Fruit fly (Drosophila melanogaster) whole organism, embryonic: Measurements from ENCODE around the gene sage.

Source experiments
- Antp ChIP-seq: fragments of 200-800 bp; sonication (Bioruptor generic); optimal IDR thresholded peaks from 3 replicates; lab custom pipeline; 2016; ENCODE audit warnings: missing biosample characterization, missing genetic modification characterization
- B-H1 ChIP-seq: fragments of 200-800 bp; sonication (Bioruptor generic); IDR thresholded peaks from 3 replicates; pipeline ENCODE4 v1.3.6; 2022; ENCODE audit warnings: missing biosample characterization, missing genetic modification characterization
- CG11504 ChIP-seq: fragments of 200-800 bp; sonication (Bioruptor generic); optimal IDR thresholded peaks from 3 replicates; lab custom pipeline; 2019; ENCODE audit warnings: missing biosample characterization, mild to moderate bottlenecking, missing genetic modification characterization, moderate library complexity
- CG15696 ChIP-seq: fragments of 200-800 bp; sonication (Bioruptor generic); optimal IDR thresholded peaks from 2 replicates; lab custom pipeline; 2019; ENCODE audit warnings: missing biosample characterization, mild to moderate bottlenecking, missing genetic modification characterization, moderate library complexity
- CG1647 ChIP-seq: fragments of 200-800 bp; sonication (Bioruptor generic); optimal IDR thresholded peaks from 3 replicates; lab custom pipeline; 2016; ENCODE audit warnings: missing biosample characterization, missing genetic modification characterization
- CG16813 ChIP-seq: fragments of 200-800 bp; sonication (Bioruptor generic); IDR thresholded peaks from 3 replicates; pipeline ENCODE4 v1.3.6; 2022; ENCODE audit warnings: missing biosample characterization, missing genetic modification characterization; ENCODE audit not compliant: partially characterized antibody
- CG16863 ChIP-seq: fragments of 200-800 bp; sonication (Bioruptor generic); optimal IDR thresholded peaks from 3 replicates; lab custom pipeline; 2016; ENCODE audit warnings: missing biosample characterization, missing genetic modification characterization
- CG17186 ChIP-seq: fragments of 200-800 bp; sonication (Bioruptor generic); optimal IDR thresholded peaks from 3 replicates; lab custom pipeline; 2017; ENCODE audit warnings: missing biosample characterization, missing genetic modification reagents, missing genetic modification characterization
- CG2116 ChIP-seq: fragments of 200-800 bp; sonication (Bioruptor generic); optimal IDR thresholded peaks from 3 replicates; lab custom pipeline; 2018; ENCODE audit warnings: missing biosample characterization, mild to moderate bottlenecking, missing genetic modification characterization
- CG2875 ChIP-seq: fragments of 200-800 bp; sonication (Bioruptor generic); optimal IDR thresholded peaks from 2 replicates; lab custom pipeline; 2017; ENCODE audit warnings: missing biosample characterization, mild to moderate bottlenecking, missing genetic modification characterization, missing genetic modification reagents
- CG2889 ChIP-seq: fragments of 200-800 bp; sonication (Bioruptor generic); IDR thresholded peaks from 3 replicates; pipeline ENCODE4 v1.3.6; 2022; ENCODE audit warnings: missing biosample characterization, missing genetic modification characterization
- CG32772 ChIP-seq: fragments of 200-800 bp; sonication (Bioruptor generic); IDR thresholded peaks from 2 replicates; pipeline ENCODE4 v1.3.6; 2022; ENCODE audit warnings: missing biosample characterization, missing genetic modification characterization
- CG4360 ChIP-seq: fragments of 200-800 bp; sonication (Bioruptor generic); IDR thresholded peaks from 2 replicates; pipeline ENCODE4 v1.3.6; 2022; ENCODE audit warnings: missing biosample characterization, missing genetic modification characterization
- CG6683 ChIP-seq: fragments of 200-800 bp; sonication (Bioruptor generic); optimal IDR thresholded peaks from 2 replicates; lab custom pipeline; 2017; ENCODE audit warnings: missing biosample characterization, mild to moderate bottlenecking, missing genetic modification characterization, missing genetic modification reagents
- CG7928 ChIP-seq: fragments of 200-800 bp; sonication (Bioruptor generic); optimal IDR thresholded peaks from 2 replicates; lab custom pipeline; 2017; ENCODE audit warnings: missing biosample characterization, mild to moderate bottlenecking, missing genetic modification characterization
- Chrac-16 ChIP-seq: fragments of 200-800 bp; sonication (Bioruptor generic); optimal IDR thresholded peaks from 3 replicates; lab custom pipeline; 2016; ENCODE audit warnings: missing biosample characterization, missing genetic modification characterization
- Dbx ChIP-seq: fragments of 200-800 bp; sonication (Bioruptor generic); IDR thresholded peaks from 3 replicates; pipeline ENCODE4 v1.3.6; 2022; ENCODE audit warnings: missing biosample characterization, missing genetic modification characterization
- Dll ChIP-seq: fragments of 200-800 bp; sonication (Bioruptor generic); IDR thresholded peaks from 4 replicates; pipeline ENCODE4 v1.3.6; 2022; ENCODE audit warnings: missing biosample characterization, missing genetic modification characterization; ENCODE audit not compliant: partially characterized antibody
- Doc2 ChIP-seq: fragments of 200-800 bp; sonication (Bioruptor generic); IDR thresholded peaks from 2 replicates; pipeline ENCODE4 v1.3.6; 2022; ENCODE audit warnings: missing biosample characterization, missing genetic modification characterization
- Fer3 ChIP-seq: fragments of 200-800 bp; sonication (Bioruptor generic); optimal IDR thresholded peaks from 2 replicates; lab custom pipeline; 2018; ENCODE audit warnings: missing biosample characterization, mild to moderate bottlenecking, missing genetic modification characterization, moderate library complexity
- GATAe ChIP-seq: fragments of 200-800 bp; sonication (Bioruptor generic); conservative IDR thresholded peaks from 2 replicates; pipeline ENCODE4 v1.3.6; 2022; ENCODE audit warnings: missing biosample characterization, missing genetic modification characterization
- H15 ChIP-seq: fragments of 200-800 bp; sonication (Bioruptor generic); IDR thresholded peaks from 3 replicates; pipeline ENCODE4 v1.3.6; 2022; ENCODE audit warnings: missing biosample characterization, missing genetic modification characterization
- HLH3B ChIP-seq: fragments of 200-800 bp; sonication (Bioruptor generic); IDR thresholded peaks from 2 replicates; pipeline ENCODE4 v1.3.6; 2022; ENCODE audit warnings: missing biosample characterization, missing genetic modification characterization
- HLH54F ChIP-seq: fragments of 200-800 bp; sonication (Bioruptor generic); optimal IDR thresholded peaks from 3 replicates; lab custom pipeline; 2016; ENCODE audit warnings: missing biosample characterization, missing genetic modification characterization
- Hsf ChIP-seq: fragments of 200-800 bp; sonication (Bioruptor generic); optimal IDR thresholded peaks from 3 replicates; lab custom pipeline; 2016; ENCODE audit warnings: missing biosample characterization, missing genetic modification characterization
- Max ChIP-seq: fragments of 200-800 bp; sonication (Bioruptor generic); optimal IDR thresholded peaks from 2 replicates; lab custom pipeline; 2016; ENCODE audit warnings: missing biosample characterization, mild to moderate bottlenecking, missing genetic modification characterization
- Nf-YC ChIP-seq: fragments of 200-800 bp; optimal IDR thresholded peaks from 3 replicates; lab custom pipeline; 2019; ENCODE audit warnings: missing biosample characterization, mild to moderate bottlenecking, missing genetic modification characterization, moderate library complexity
- Usf ChIP-seq: fragments of 200-800 bp; sonication (Bioruptor generic); optimal IDR thresholded peaks from 2 replicates; lab custom pipeline; 2017; ENCODE audit warnings: missing genotype, missing biosample characterization, missing genetic modification characterization
- ab ChIP-seq: fragments of 200-800 bp; sonication (Bioruptor generic); optimal IDR thresholded peaks from 2 replicates; lab custom pipeline; 2016; ENCODE audit warnings: missing biosample characterization, missing genetic modification characterization
- bowl ChIP-seq: fragments of 200-800 bp; sonication (Bioruptor generic); IDR thresholded peaks from 2 replicates; pipeline ENCODE4 v1.3.6; 2022; ENCODE audit warnings: missing biosample characterization, missing genetic modification characterization
- dysf ChIP-seq: fragments of 200-800 bp; sonication (Bioruptor generic); IDR thresholded peaks from 3 replicates; pipeline ENCODE4 v1.3.6; 2022; ENCODE audit warnings: missing biosample characterization, missing genetic modification characterization
- eyg ChIP-seq: fragments of 200-800 bp; sonication (Bioruptor generic); optimal IDR thresholded peaks from 3 replicates; lab custom pipeline; 2016; ENCODE audit warnings: missing biosample characterization, missing genetic modification characterization
- fd102C ChIP-seq: fragments of 200-800 bp; sonication (Bioruptor generic); optimal IDR thresholded peaks from 2 replicates; lab custom pipeline; 2018; ENCODE audit warnings: missing biosample characterization, mild to moderate bottlenecking, missing genetic modification characterization, moderate library complexity
- fru ChIP-seq: fragments of >200 bp; optimal IDR thresholded peaks from 2 replicates; lab custom pipeline; 2017
- grn ChIP-seq: fragments of 200-800 bp; sonication (Bioruptor generic); optimal IDR thresholded peaks from 3 replicates; lab custom pipeline; 2017; ENCODE audit warnings: missing biosample characterization, missing genetic modification characterization
- her ChIP-seq: fragments of 200-800 bp; sonication (Bioruptor generic); optimal IDR thresholded peaks from 2 replicates; lab custom pipeline; 2016; ENCODE audit warnings: missing biosample characterization, missing genetic modification characterization
- hth ChIP-seq: fragments of >200 bp; optimal IDR thresholded peaks from 2 replicates; lab custom pipeline; 2017; ENCODE audit warnings: inconsistent platforms
- knrl ChIP-seq: fragments of 200-800 bp; sonication (Bioruptor generic); IDR thresholded peaks from 3 replicates; pipeline ENCODE4 v1.3.6; 2022; ENCODE audit warnings: missing biosample characterization, missing genetic modification characterization; ENCODE audit not compliant: partially characterized antibody
- lov ChIP-seq, 2 experiments: fragments of 200-800 bp in 1 of 2; fragments of >200 bp in 1 of 2; sonication (Bioruptor generic) in 1 of 2; IDR thresholded peaks in 1 of 2; optimal IDR thresholded peaks in 1 of 2; 2 replicates in 1 of 2; 3 replicates in 1 of 2; pipeline versions ENCODE4 v1.3.6 to Lab custom; 2017 to 2022; ENCODE audit warnings: missing biosample characterization in 1 of 2, missing genetic modification characterization in 1 of 2
- mam ChIP-seq: fragments of 200-800 bp; sonication (Bioruptor generic); optimal IDR thresholded peaks from 3 replicates; lab custom pipeline; 2016; ENCODE audit warnings: missing biosample characterization, missing genetic modification characterization
- mirr ChIP-seq: fragments of 200-800 bp; sonication (Bioruptor generic); optimal IDR thresholded peaks from 3 replicates; lab custom pipeline; 2018; ENCODE audit warnings: missing biosample characterization, mild to moderate bottlenecking, missing genetic modification characterization
- phol ChIP-seq: fragments of 200-800 bp; sonication (Bioruptor generic); optimal IDR thresholded peaks from 3 replicates; lab custom pipeline; 2018; ENCODE audit warnings: missing biosample characterization, mild to moderate bottlenecking, missing genetic modification characterization, moderate library complexity
- sc ChIP-seq, 3 experiments: fragments of >200 bp in 2 of 3; fragments of 200-800 bp in 1 of 3; sonication (Bioruptor generic) in 1 of 3; optimal IDR thresholded peaks; 2 replicates in 2 of 3; 3 replicates in 1 of 3; lab custom pipeline; 2017; ENCODE audit warnings: mild to moderate bottlenecking in 1 of 3, missing biosample characterization in 1 of 3, missing genetic modification characterization in 1 of 3, missing genetic modification reagents in 1 of 3
- sd ChIP-seq: fragments of 200-800 bp; sonication (Bioruptor generic); optimal IDR thresholded peaks from 3 replicates; lab custom pipeline; 2018; ENCODE audit warnings: missing biosample characterization, mild to moderate bottlenecking, missing genetic modification characterization, moderate library complexity
- sima ChIP-seq: fragments of 200-800 bp; sonication (Bioruptor generic); optimal IDR thresholded peaks from 2 replicates; lab custom pipeline; 2016; ENCODE audit warnings: missing biosample characterization, missing genetic modification characterization
- tx ChIP-seq: fragments of 200-800 bp; sonication (Bioruptor generic); optimal IDR thresholded peaks from 2 replicates; lab custom pipeline; 2016; ENCODE audit warnings: missing biosample characterization, missing genetic modification characterization
- unc-4 ChIP-seq: fragments of 200-800 bp; sonication (Bioruptor generic); IDR thresholded peaks from 2 replicates; pipeline ENCODE4 v1.3.6; 2022; ENCODE audit warnings: missing biosample characterization, missing genetic modification characterization; ENCODE audit not compliant: partially characterized antibody
- wek ChIP-seq: fragments of 200-800 bp; sonication (Bioruptor generic); optimal IDR thresholded peaks from 3 replicates; lab custom pipeline; 2018; ENCODE audit warnings: missing biosample characterization, mild to moderate bottlenecking, missing genetic modification characterization, moderate library complexity
- wor ChIP-seq: fragments of 200-800 bp; sonication (Bioruptor generic); IDR thresholded peaks from 2 replicates; pipeline ENCODE4 v1.3.6; 2022; ENCODE audit warnings: missing biosample characterization, missing genetic modification characterization

The sage gene

dm6 chr3R:9220064-9220864 is 43.7 kb downstream of the sage start (continued):
- TF ChIP-seq phol (tag; lab: Kevin White, UChicago) = no peak
- peak; percentile 59 for TF ChIP-seq HLH54F (GFP tag; lab: Kevin White, UChicago)
- peak; percentile 72 for TF ChIP-seq Dbx (GFP tag; lab: Robert Waterston, UW)
- no peak for TF ChIP-seq fru (lab: Kevin White, UChicago)
- no peak for TF ChIP-seq lov (optimal IDR thresholded peaks at IDR 0.05; lab: Kevin White, UChicago)
- no peak for TF ChIP-seq lov (GFP tag; IDR thresholded peaks at IDR 0.05; lab: Robert Waterston, UW)
- TF ChIP-seq unc-4 (GFP tag; lab: Robert Waterston, UW) = peak; percentile 48; the same call in 1 of the 2 replicates
- TF ChIP-seq CG16863 (GFP tag; lab: Kevin White, UChicago) = no peak
- TF ChIP-seq CG7928 (GFP tag; lab: Kevin White, UChicago) = no peak
- peak; percentile 36 for TF ChIP-seq Fer3 (tag; lab: Kevin White, UChicago)
- no peak for TF ChIP-seq CG16813 (GFP tag; lab: Robert Waterston, UW)
- no peak for TF ChIP-seq CG1647
- peak; percentile 86 for TF ChIP-seq CG4360 (GFP tag; lab: Robert Waterston, UW)
- TF ChIP-seq Doc2 (GFP tag; lab: Robert Waterston, UW) = no peak
- TF ChIP-seq H15 (GFP tag; lab: Robert Waterston, UW) = no peak
- TF ChIP-seq CG6683 (GFP tag; lab: Kevin White, UChicago) = no peak
- TF ChIP-seq dysf = peak; percentile 60; the same call in 2 of the 3 replicates
- peak; percentile 34 for TF ChIP-seq Nf-YC (tag; lab: Kevin White, UChicago)
- no peak for TF ChIP-seq mirr (GFP tag; lab: Kevin White, UChicago)
- TF ChIP-seq sd = peak; percentile 75
- no peak for TF ChIP-seq wek (GFP tag; lab: Kevin White, UChicago)
- TF ChIP-seq wor (GFP tag; lab: Robert Waterston, UW) = no peak
- TF ChIP-seq mam (GFP tag; lab: Kevin White, UChicago) = peak; percentile 48
- no peak for TF ChIP-seq fd102C (GFP tag; lab: Kevin White, UChicago)
- no peak for TF ChIP-seq Dll
- no peak for TF ChIP-seq bowl (GFP tag; lab: Robert Waterston, UW)
- peak; percentile 42 for TF ChIP-seq CG11504 (tag; lab: Kevin White, UChicago)
- no peak for TF ChIP-seq HLH3B (GFP tag; lab: Robert Waterston, UW)
- peak; percentile 59 for TF ChIP-seq Chrac-16 (GFP tag; lab: Kevin White, UChicago)
- no peak for TF ChIP-seq sc (optimal IDR thresholded peaks at IDR 0.05; lab: Kevin White, UChicago)
- no peak for TF ChIP-seq sc (GFP tag; optimal IDR thresholded peaks at IDR 0.05; lab: Kevin White, UChicago)
- no peak for TF ChIP-seq Usf
- peak; percentile 66 for TF ChIP-seq eyg (GFP tag; lab: Kevin White, UChicago)
- no peak for TF ChIP-seq B-H1 (GFP tag; lab: Robert Waterston, UW)
- TF ChIP-seq CG2889 (GFP tag; lab: Robert Waterston, UW) = no peak
- TF ChIP-seq sima (GFP tag; lab: Kevin White, UChicago) = peak; percentile 33
- peak; percentile 38 for TF ChIP-seq CG2116 (GFP tag; lab: Kevin White, UChicago)
- no peak for TF ChIP-seq tx (GFP tag; lab: Kevin White, UChicago)
- TF ChIP-seq CG17186 (GFP tag; lab: Kevin White, UChicago) = no peak
- peak; percentile 48 for TF ChIP-seq Hsf (GFP tag; lab: Kevin White, UChicago)
- TF ChIP-seq CG32772 (GFP tag; lab: Robert Waterston, UW) = no peak; the same call in 1 of the 2 replicates
- no peak for TF ChIP-seq GATAe (GFP tag; lab: Robert Waterston, UW)
- TF ChIP-seq CG15696 (tag; lab: Kevin White, UChicago) = no peak
- no peak for TF ChIP-seq knrl (GFP tag; lab: Robert Waterston, UW)
- TF ChIP-seq grn (GFP tag; lab: Kevin White, UChicago) = no peak
- TF ChIP-seq Antp = no peak
- no peak for TF ChIP-seq hth (lab: Kevin White, UChicago)
- TF ChIP-seq Max (GFP tag; lab: Kevin White, UChicago) = no peak
- no peak for TF ChIP-seq ab (GFP tag; lab: Kevin White, UChicago)
- TF ChIP-seq her = peak; percentile 22
- no peak for TF ChIP-seq CG2875 (GFP tag; lab: Kevin White, UChicago)
